Fruit fly (Drosophila melanogaster) whole organism, embryonic: Measurements from ENCODE around the gene dgt1.

Source experiments
- Abd-B ChIP-seq: fragments of 200-800 bp; sonication (Bioruptor generic); optimal IDR thresholded peaks from 2 replicates; lab custom pipeline; 2018; ENCODE audit warnings: missing biosample characterization, mild to moderate bottlenecking, missing genetic modification characterization, moderate library complexity
- Aef1 ChIP-seq: fragments of 200-800 bp; sonication (Bioruptor generic); IDR thresholded peaks from 3 replicates; pipeline ENCODE4 v1.3.6; 2022; ENCODE audit warnings: missing biosample characterization, missing genetic modification characterization
- CG10267 ChIP-seq: fragments of 200-800 bp; sonication (Bioruptor generic); optimal IDR thresholded peaks from 2 replicates; lab custom pipeline; 2018; ENCODE audit warnings: missing biosample characterization, mild to moderate bottlenecking, missing genetic modification characterization, moderate library complexity
- CG11504 ChIP-seq: fragments of 200-800 bp; sonication (Bioruptor generic); optimal IDR thresholded peaks from 3 replicates; lab custom pipeline; 2019; ENCODE audit warnings: missing biosample characterization, mild to moderate bottlenecking, missing genetic modification characterization, moderate library complexity
- CG11560 ChIP-seq: fragments of 200-800 bp; sonication (Bioruptor generic); IDR thresholded peaks from 3 replicates; pipeline ENCODE4 v1.3.6; 2022; ENCODE audit warnings: missing biosample characterization, missing genetic modification characterization
- CG12942 ChIP-seq: fragments of 200-800 bp; sonication (Bioruptor generic); optimal IDR thresholded peaks from 3 replicates; lab custom pipeline; 2016; ENCODE audit warnings: missing biosample characterization, missing genetic modification characterization
- CG13296 ChIP-seq: fragments of 200-800 bp; sonication (Bioruptor generic); optimal IDR thresholded peaks from 3 replicates; lab custom pipeline; 2018; ENCODE audit warnings: missing biosample characterization, mild to moderate bottlenecking, missing genetic modification characterization
- CG13775 ChIP-seq: fragments of 200-800 bp; sonication (Bioruptor generic); optimal IDR thresholded peaks from 3 replicates; lab custom pipeline; 2017; ENCODE audit warnings: missing biosample characterization, mild to moderate bottlenecking, missing genetic modification characterization
- CG16779 ChIP-seq: fragments of 200-800 bp; sonication (Bioruptor generic); IDR thresholded peaks from 2 replicates; pipeline ENCODE4 v1.3.6; 2022; ENCODE audit warnings: missing biosample characterization, missing genetic modification characterization
- CG17186 ChIP-seq: fragments of 200-800 bp; sonication (Bioruptor generic); optimal IDR thresholded peaks from 3 replicates; lab custom pipeline; 2017; ENCODE audit warnings: missing biosample characterization, missing genetic modification reagents, missing genetic modification characterization
- CG1792 ChIP-seq: fragments of 200-800 bp; sonication (Bioruptor generic); optimal IDR thresholded peaks from 2 replicates; lab custom pipeline; 2016; ENCODE audit warnings: missing biosample characterization, missing genetic modification characterization
- CG18764 ChIP-seq: fragments of 200-800 bp; sonication (Bioruptor generic); optimal IDR thresholded peaks from 3 replicates; lab custom pipeline; 2016; ENCODE audit warnings: missing biosample characterization, missing genetic modification characterization
- CG2889 ChIP-seq: fragments of 200-800 bp; sonication (Bioruptor generic); IDR thresholded peaks from 3 replicates; pipeline ENCODE4 v1.3.6; 2022; ENCODE audit warnings: missing biosample characterization, missing genetic modification characterization
- CG31388 ChIP-seq: fragments of 200-800 bp; sonication (Bioruptor generic); optimal IDR thresholded peaks from 2 replicates; lab custom pipeline; 2016; ENCODE audit warnings: missing biosample characterization, missing genetic modification characterization
- CG32767 ChIP-seq: fragments of 200-800 bp; sonication (Bioruptor generic); IDR thresholded peaks from 2 replicates; pipeline ENCODE4 v1.3.6; 2022; ENCODE audit warnings: missing biosample characterization, missing genetic modification characterization
- CG34224 ChIP-seq: fragments of 200-800 bp; sonication (Bioruptor generic); IDR thresholded peaks from 3 replicates; pipeline ENCODE4 v1.3.6; 2022; ENCODE audit warnings: missing biosample characterization, missing genetic modification characterization; ENCODE audit not compliant: partially characterized antibody
- CG6683 ChIP-seq: fragments of 200-800 bp; sonication (Bioruptor generic); optimal IDR thresholded peaks from 2 replicates; lab custom pipeline; 2017; ENCODE audit warnings: missing biosample characterization, mild to moderate bottlenecking, missing genetic modification characterization, missing genetic modification reagents
- CG6765 ChIP-seq: fragments of 200-800 bp; sonication (Bioruptor generic); optimal IDR thresholded peaks from 3 replicates; lab custom pipeline; 2017; ENCODE audit warnings: missing biosample characterization, mild to moderate bottlenecking, missing genetic modification characterization
- CG7271 ChIP-seq: fragments of 200-800 bp; sonication (Bioruptor generic); optimal IDR thresholded peaks from 2 replicates; lab custom pipeline; 2018; ENCODE audit warnings: missing biosample characterization, mild to moderate bottlenecking, missing genetic modification characterization, moderate library complexity
- CG8290 ChIP-seq, 3 experiments: fragments of 200-800 bp; sonication (Bioruptor generic); optimal IDR thresholded peaks; 2 replicates each; lab custom pipeline; 2016 to 2019; ENCODE audit warnings: missing biosample characterization in 3 of 3, missing genetic modification characterization in 3 of 3, mild to moderate bottlenecking in 2 of 3, moderate library complexity in 1 of 3
- CG9215 ChIP-seq: fragments of 200-800 bp; sonication (Bioruptor generic); IDR thresholded peaks from 2 replicates; pipeline ENCODE4 v1.3.6; 2022; ENCODE audit warnings: missing biosample characterization, missing genetic modification characterization
- CG9609 ChIP-seq: fragments of 200-800 bp; sonication (Bioruptor generic); optimal IDR thresholded peaks from 3 replicates; lab custom pipeline; 2016; ENCODE audit warnings: missing biosample characterization, missing genetic modification characterization
- CTCF ChIP-seq: fragments of 200-800 bp; sonication (Bioruptor generic); optimal IDR thresholded peaks from 2 replicates; lab custom pipeline; 2017; ENCODE audit warnings: missing biosample characterization, mild to moderate bottlenecking, missing genetic modification characterization, moderate library complexity
- Deaf1 ChIP-seq: fragments of 200-800 bp; optimal IDR thresholded peaks from 3 replicates; lab custom pipeline; 2019; ENCODE audit warnings: missing biosample characterization, mild to moderate bottlenecking, missing genetic modification characterization, moderate library complexity
- Drgx ChIP-seq: fragments of 200-800 bp; sonication (Bioruptor generic); IDR thresholded peaks from 2 replicates; pipeline ENCODE4 v1.3.6; 2022; ENCODE audit warnings: missing biosample characterization, missing genetic modification characterization
- HHEX ChIP-seq: fragments of 200-800 bp; sonication (Bioruptor generic); optimal IDR thresholded peaks from 3 replicates; lab custom pipeline; 2017; ENCODE audit warnings: missing biosample characterization, mild to moderate bottlenecking, missing genetic modification characterization, missing genetic modification reagents
- HLH54F ChIP-seq: fragments of 200-800 bp; sonication (Bioruptor generic); optimal IDR thresholded peaks from 3 replicates; lab custom pipeline; 2016; ENCODE audit warnings: missing biosample characterization, missing genetic modification characterization
- Hmr ChIP-seq: fragments of 200-800 bp; sonication (Bioruptor generic); optimal IDR thresholded peaks from 3 replicates; lab custom pipeline; 2017; ENCODE audit warnings: mild to moderate bottlenecking, missing biosample characterization, missing genetic modification reagents, missing genetic modification characterization
- Hr3 ChIP-seq: fragments of 200-800 bp; sonication (Bioruptor generic); optimal IDR thresholded peaks from 3 replicates; lab custom pipeline; 2016; ENCODE audit warnings: missing biosample characterization, missing genetic modification characterization
- Hr51 ChIP-seq, 2 experiments: fragments of 200-800 bp; sonication (Bioruptor generic); optimal IDR thresholded peaks; 2 replicates in 1 of 2; 3 replicates in 1 of 2; lab custom pipeline; 2016 to 2018; ENCODE audit warnings: missing biosample characterization in 2 of 2, missing genetic modification characterization in 2 of 2, mild to moderate bottlenecking in 1 of 2, moderate library complexity in 1 of 2
- Hr78 ChIP-seq, 2 experiments: fragments of 200-800 bp in 1 of 2; fragments of >200 bp in 1 of 2; sonication (Bioruptor generic) in 1 of 2; optimal IDR thresholded peaks; 2 replicates each; lab custom pipeline; 2017 to 2019; ENCODE audit warnings: missing biosample characterization in 2 of 2, missing genetic modification characterization in 2 of 2, mild to moderate bottlenecking in 1 of 2, moderate library complexity in 1 of 2
- NC2α ChIP-seq: fragments of 200-800 bp; sonication (Bioruptor generic); optimal IDR thresholded peaks from 2 replicates; lab custom pipeline; 2016; ENCODE audit warnings: missing biosample characterization, missing genetic modification characterization
- Ssrp ChIP-seq: fragments of 200-800 bp; sonication (Bioruptor generic); optimal IDR thresholded peaks from 2 replicates; lab custom pipeline; 2018; ENCODE audit warnings: missing biosample characterization, mild to moderate bottlenecking, missing genetic modification characterization, moderate library complexity
- Stat92E ChIP-seq, 3 experiments: fragments of >200 bp in 2 of 3; fragments of 200-800 bp in 1 of 3; sonication (Bioruptor generic) in 1 of 3; optimal IDR thresholded peaks; 2 replicates each; lab custom pipeline; 2017 to 2019; ENCODE audit warnings: missing biosample characterization in 3 of 3, missing genetic modification characterization in 3 of 3, mild to moderate bottlenecking in 1 of 3, moderate library complexity in 1 of 3
- Tbp ChIP-seq: fragments of >200 bp; optimal IDR thresholded peaks from 2 replicates; lab custom pipeline; 2018; ENCODE audit warnings: missing biosample characterization, missing genetic modification characterization
- Trl ChIP-seq, 3 experiments: fragments of >200 bp in 2 of 3; fragments of 200-800 bp in 1 of 3; sonication (Bioruptor generic) in 1 of 3; optimal IDR thresholded peaks; 2 replicates in 1 of 3; 3 replicates in 2 of 3; lab custom pipeline; 2016 to 2017; ENCODE audit warnings: missing biosample characterization in 1 of 3, missing genetic modification characterization in 1 of 3
- Xrp1 ChIP-seq: fragments of 200-800 bp; sonication (Bioruptor generic); IDR thresholded peaks from 2 replicates; pipeline ENCODE4 v1.3.6; 2022; ENCODE audit warnings: missing biosample characterization, missing genetic modification characterization
- bab2 ChIP-seq: fragments of 200-800 bp; sonication (Bioruptor generic); optimal IDR thresholded peaks from 2 replicates; lab custom pipeline; 2016; ENCODE audit warnings: missing biosample characterization, missing genetic modification characterization
- bbx ChIP-seq: fragments of 200-800 bp; sonication (Bioruptor generic); IDR thresholded peaks from 2 replicates; pipeline ENCODE4 v1.3.6; 2022; ENCODE audit warnings: missing biosample characterization, missing genetic modification characterization; ENCODE audit not compliant: partially characterized antibody
- chinmo ChIP-seq: fragments of 200-800 bp; sonication (Bioruptor generic); IDR thresholded peaks from 4 replicates; pipeline ENCODE4 v1.3.6; 2022; ENCODE audit warnings: missing biosample characterization, missing genetic modification characterization; ENCODE audit not compliant: partially characterized antibody
- dan ChIP-seq: fragments of 200-800 bp; sonication (Bioruptor generic); IDR thresholded peaks from 2 replicates; pipeline ENCODE4 v1.3.6; 2022; ENCODE audit warnings: missing biosample characterization, missing genetic modification characterization
- gsb ChIP-seq: fragments of 200-800 bp; sonication (Bioruptor generic); IDR thresholded peaks from 2 replicates; pipeline ENCODE4 v1.3.6; 2022; ENCODE audit warnings: missing biosample characterization, missing genetic modification characterization
- ind ChIP-seq: fragments of 200-800 bp; sonication (Bioruptor generic); optimal IDR thresholded peaks from 3 replicates; lab custom pipeline; 2016; ENCODE audit warnings: missing biosample characterization, missing genetic modification characterization
- mld ChIP-seq: fragments of 200-800 bp; sonication (Bioruptor generic); IDR thresholded peaks from 3 replicates; pipeline ENCODE4 v1.3.6; 2022; ENCODE audit warnings: missing biosample characterization, missing genetic modification characterization; ENCODE audit not compliant: partially characterized antibody
- prd ChIP-seq, 3 experiments: fragments of >200 bp in 2 of 3; fragments of 200-800 bp in 1 of 3; sonication (Bioruptor generic) in 1 of 3; optimal IDR thresholded peaks in 2 of 3; IDR thresholded peaks in 1 of 3; 2 replicates in 2 of 3; 3 replicates in 1 of 3; pipeline versions ENCODE4 v1.3.6 to Lab custom; 2017 to 2022; ENCODE audit warnings: missing biosample characterization in 1 of 3, missing genetic modification characterization in 1 of 3
- ranshi ChIP-seq: fragments of 200-800 bp; sonication (Bioruptor generic); IDR thresholded peaks from 2 replicates; pipeline ENCODE4 v1.3.6; 2022; ENCODE audit warnings: missing biosample characterization, missing genetic modification characterization
- slbo ChIP-seq: fragments of 200-800 bp; sonication (Bioruptor generic); IDR thresholded peaks from 2 replicates; pipeline ENCODE4 v1.3.6; 2022; ENCODE audit warnings: missing biosample characterization, missing genetic modification characterization
- tap ChIP-seq: fragments of 200-800 bp; optimal IDR thresholded peaks from 3 replicates; lab custom pipeline; 2019; ENCODE audit warnings: missing biosample characterization, mild to moderate bottlenecking, missing genetic modification characterization, moderate library complexity
- usp ChIP-seq: fragments of >200 bp; optimal IDR thresholded peaks from 2 replicates; lab custom pipeline; 2017; ENCODE audit warnings: missing biosample characterization, missing genetic modification characterization
- z ChIP-seq: fragments of 200-800 bp; sonication (Bioruptor generic); IDR thresholded peaks from 3 replicates; pipeline ENCODE4 v1.3.6; 2022; ENCODE audit warnings: missing biosample characterization, missing genetic modification characterization

The dgt1 gene

DNA sequence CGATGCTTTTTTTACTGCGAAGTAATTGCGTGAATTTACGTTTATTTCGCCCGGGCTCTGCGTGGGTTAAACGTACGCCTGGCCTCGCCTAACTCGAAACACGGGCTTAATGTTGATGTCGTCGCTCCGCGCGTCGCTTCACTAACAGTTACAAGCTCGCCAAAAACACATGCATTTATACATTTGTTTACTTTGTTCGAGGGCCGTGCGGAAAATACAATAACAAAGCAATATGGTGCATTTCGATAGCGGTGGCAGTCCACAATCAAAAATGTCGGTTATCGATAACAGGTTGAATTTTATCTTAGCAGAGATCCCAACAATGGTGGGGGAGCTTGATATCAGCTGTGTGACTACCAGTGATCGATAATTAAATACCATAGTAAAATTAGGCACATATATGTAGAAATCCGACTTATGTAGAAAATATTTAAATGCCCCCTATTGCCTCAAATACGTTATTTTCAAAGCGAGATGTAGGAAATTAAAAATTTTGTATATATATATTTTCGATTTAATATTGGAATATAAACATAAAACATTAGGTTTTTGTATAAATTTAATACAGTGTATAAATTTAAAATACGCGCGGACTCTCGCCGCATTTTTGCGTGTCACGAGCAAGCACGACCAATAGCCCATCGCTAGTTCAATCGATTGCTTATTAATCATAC lies 11.5 kb upstream of the dgt1 start, which contains the start of gene Zip99C (continued):
- TF ChIP-seq CG8290 (GFP tag; optimal IDR thresholded peaks at IDR 0.05; lab: Kevin White, UChicago) (peak; percentile 74), CG8290 (tag; optimal IDR thresholded peaks at IDR 0.05; lab: Kevin White, UChicago) (peak; percentile 11 to 87), Hmr (GFP tag; lab: Kevin White, UChicago) (peak; percentile 46), CG6683 (GFP tag; lab: Kevin White, UChicago) (no peak), CG9609 (GFP tag; lab: Kevin White, UChicago) (no peak), dan (GFP tag; lab: Robert Waterston, UW) (no peak), CG6765 (GFP tag; lab: Kevin White, UChicago) (no peak), HHEX (no peak), usp (no peak), CG11560 (tag; lab: Robert Waterston, UW) (peak; percentile 59; the same call in 1 of the 3 replicates), CG7271 (tag; lab: Kevin White, UChicago) (no peak), Hr78 (GFP tag; optimal IDR thresholded peaks at IDR 0.05; lab: Kevin White, UChicago) (no peak), tap (tag; lab: Kevin White, UChicago) (peak; percentile 39), CG9215 (GFP tag; lab: Robert Waterston, UW) (no peak), CG16779 (no peak), z (GFP tag; lab: Robert Waterston, UW) (0 out of 3 replicates have a peak, but pooled peaks have one; percentile 38), CG1792 (GFP tag; lab: Kevin White, UChicago) (no peak), CG13775 (peak; percentile 50), gsb (no peak), CG18764 (GFP tag; lab: Kevin White, UChicago) (peak; percentile 6), CG2889 (GFP tag; lab: Robert Waterston, UW) (no peak), Stat92E (GFP tag; optimal IDR thresholded peaks at IDR 0.05; lab: Kevin White, UChicago) (peak in 1 of 3 experiments; percentile 80), NC2α (GFP tag; lab: Kevin White, UChicago) (no peak), Hr3 (GFP tag; lab: Kevin White, UChicago) (peak; percentile 30), Aef1 (peak; percentile 57), Tbp (no peak), Deaf1 (tag; lab: Kevin White, UChicago) (no peak), slbo (GFP tag; lab: Robert Waterston, UW) (peak; percentile 63), Abd-B (GFP tag; lab: Kevin White, UChicago) (no peak), CG31388 (GFP tag; lab: Kevin White, UChicago) (no peak), ind (GFP tag; lab: Kevin White, UChicago) (peak; percentile 46), CTCF (peak; percentile 63), Xrp1 (GFP tag; lab: Robert Waterston, UW) (peak; percentile 37; the same call in 1 of the 2 replicates), chinmo (peak; percentile 92; the same call in 3 of the 4 replicates), Drgx (GFP tag; lab: Robert Waterston, UW) (no peak; the same call in 1 of the 2 replicates), CG17186 (peak; percentile 70), CG12942 (GFP tag; lab: Kevin White, UChicago) (no peak)
- TF ChIP-seq, all 482 proteins: peak for 194

DNA sequence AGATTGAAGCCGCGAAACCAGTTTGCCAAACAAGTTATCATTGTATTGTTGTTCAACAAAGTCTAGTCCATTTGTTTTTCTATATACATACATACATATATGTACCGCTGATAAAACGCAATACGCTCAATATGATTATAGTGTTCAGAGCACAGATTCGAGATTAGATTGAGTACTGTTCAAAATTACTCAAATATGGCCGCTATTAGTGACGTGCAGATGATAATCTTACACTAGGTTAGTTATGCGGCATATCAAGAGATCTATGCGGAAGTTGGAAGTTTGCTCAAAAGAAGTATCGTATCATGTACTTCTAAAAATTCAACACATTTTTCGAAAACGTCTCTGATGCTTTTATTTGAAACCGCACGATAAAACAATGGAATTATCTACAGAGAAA lies 10.6 kb upstream of the dgt1 start:
- TF ChIP-seq mld (no peak), bab2 (GFP tag; lab: Kevin White, UChicago) (no peak), CG34224 (GFP tag; lab: Robert Waterston, UW) (peak; percentile 33; the same call in 1 of the 3 replicates), bbx (GFP tag; lab: Robert Waterston, UW) (no peak), CG13296 (GFP tag; lab: Kevin White, UChicago) (peak; percentile 25), prd (optimal IDR thresholded peaks at IDR 0.05; lab: Kevin White, UChicago) (no peak), prd (GFP tag; IDR thresholded peaks at IDR 0.05; lab: Robert Waterston, UW) (no peak), CG10267 (tag; lab: Kevin White, UChicago) (no peak), HHEX (no peak), HLH54F (GFP tag; lab: Kevin White, UChicago) (no peak), CG32767 (no peak), ranshi (GFP tag; lab: Robert Waterston, UW) (no peak), Ssrp (tag; lab: Kevin White, UChicago) (no peak), Trl (optimal IDR thresholded peaks at IDR 0.05; lab: Kevin White, UChicago) (peak in 1 of 2 experiments; percentile 0), Trl (GFP tag; optimal IDR thresholded peaks at IDR 0.05; lab: Kevin White, UChicago) (no peak), CG11504 (tag; lab: Kevin White, UChicago) (no peak), Hr51 (GFP tag; optimal IDR thresholded peaks at IDR 0.05; lab: Kevin White, UChicago) (no peak)
